Worm (Caenorhabditis elegans) whole organism, L3 larva: ENCODE measurements around the gene comt-3.

Experiments
- elt-1 ChIP-seq: fragments of 150-350 bp; optimal IDR thresholded peaks from 2 replicates; lab custom pipeline; 2014; ENCODE audit warnings: missing biosample characterization, missing genetic modification characterization
- elt-3 ChIP-seq, 3 experiments: fragments of 150-350 bp in 1 of 3; sonication (generic microtip) in 2 of 3; optimal IDR thresholded peaks; 2 replicates in 2 of 3; 4 replicates in 1 of 3; lab custom pipeline; 2014 to 2017; ENCODE audit warnings: missing biosample characterization in 3 of 3, missing genetic modification characterization in 3 of 3
- nhr-11 ChIP-seq: fragments of 150-350 bp; optimal IDR thresholded peaks from 2 replicates; lab custom pipeline; 2014; ENCODE audit warnings: missing biosample characterization, missing genetic modification characterization
- nhr-25 ChIP-seq: sonication (generic microtip); optimal IDR thresholded peaks from 2 replicates; lab custom pipeline; 2017; ENCODE audit warnings: missing biosample characterization, missing genetic modification characterization
- nhr-28 ChIP-seq: fragments of 150-350 bp; optimal IDR thresholded peaks from 2 replicates; lab custom pipeline; 2014; ENCODE audit warnings: missing biosample characterization, missing genetic modification characterization
- pqm-1 ChIP-seq: fragments of 150-350 bp; optimal IDR thresholded peaks from 2 replicates; lab custom pipeline; 2017; ENCODE audit warnings: missing biosample characterization, missing genetic modification characterization, inconsistent platforms
- zag-1 ChIP-seq: fragments of 150-350 bp; optimal IDR thresholded peaks from 2 replicates; lab custom pipeline; 2014; ENCODE audit warnings: missing biosample characterization, missing genetic modification characterization

ce11 chrV:2057324-2057723 is at the start of gene comt-3:
- TF ChIP-seq nhr-11 (tag; lab: Kevin White, UChicago): no peak
- TF ChIP-seq nhr-25 (tag; lab: Kevin White, UChicago): no peak
- no peak for TF ChIP-seq zag-1 (tag; lab: Kevin White, UChicago)
- no peak for TF ChIP-seq nhr-28 (tag; lab: Kevin White, UChicago)
- no peak for TF ChIP-seq elt-3 (tag; optimal IDR thresholded peaks at IDR 0.05; lab: Kevin White, UChicago)
- no peak for TF ChIP-seq elt-1 (tag; lab: Kevin White, UChicago)
- no peak for TF ChIP-seq pqm-1 (tag; lab: Kevin White, UChicago)
